Worm (Caenorhabditis elegans) whole organism, late embryonic: ENCODE measurements around the gene nuo-1.
A peak's percentile ranks its signal among the peaks of the same experiment; 100 is the strongest.

Source experiments
- C38D4.7 ChIP-seq: fragments of 200-800 bp; sonication (Bioruptor generic); optimal IDR thresholded peaks from 2 replicates; lab custom pipeline; 2018; ENCODE audit warnings: mild to moderate bottlenecking, missing genetic modification characterization, moderate library complexity, missing compliant biosample characterization
- T23F11.4 ChIP-seq: fragments of 200-800 bp; sonication (Bioruptor generic); optimal IDR thresholded peaks from 2 replicates; lab custom pipeline; 2018; ENCODE audit warnings: mild to moderate bottlenecking, missing genetic modification characterization, missing compliant biosample characterization
- Y22D7AL.16 ChIP-seq: sonication (generic microtip); optimal IDR thresholded peaks from 2 replicates; lab custom pipeline; 2016; ENCODE audit warnings: missing genetic modification characterization, missing compliant biosample characterization
- ahr-1 ChIP-seq: sonication (generic microtip); optimal IDR thresholded peaks from 2 replicates; lab custom pipeline; 2016; ENCODE audit warnings: missing genetic modification characterization, missing compliant biosample characterization
- ceh-14 ChIP-seq: sonication (generic microtip); optimal IDR thresholded peaks from 2 replicates; lab custom pipeline; 2016; ENCODE audit warnings: missing genotype, missing genetic modification characterization, missing compliant biosample characterization
- ceh-19 ChIP-seq: fragments of 200-800 bp; sonication (Bioruptor generic); optimal IDR thresholded peaks from 2 replicates; lab custom pipeline; 2018; ENCODE audit warnings: mild to moderate bottlenecking, missing genetic modification characterization, missing compliant biosample characterization
- ceh-2 ChIP-seq: sonication (generic microtip); optimal IDR thresholded peaks from 2 replicates; lab custom pipeline; 2016; ENCODE audit warnings: missing genotype, missing genetic modification characterization, missing compliant biosample characterization
- ceh-22 ChIP-seq: sonication (generic microtip); optimal IDR thresholded peaks from 2 replicates; lab custom pipeline; 2017; ENCODE audit warnings: missing biosample characterization, missing genetic modification characterization
- ceh-24 ChIP-seq: sonication (generic microtip); optimal IDR thresholded peaks from 2 replicates; lab custom pipeline; 2016; ENCODE audit warnings: mild to moderate bottlenecking, missing genetic modification characterization, missing compliant biosample characterization
- ceh-30 ChIP-seq: fragments of 150-350 bp; optimal IDR thresholded peaks from 2 replicates; lab custom pipeline; 2014; ENCODE audit warnings: missing biosample characterization, missing genetic modification characterization
- ceh-31 ChIP-seq: sonication (generic microtip); optimal IDR thresholded peaks from 2 replicates; lab custom pipeline; 2016; ENCODE audit warnings: missing genetic modification characterization, missing compliant biosample characterization
- ceh-34 ChIP-seq: sonication (generic microtip); optimal IDR thresholded peaks from 2 replicates; lab custom pipeline; 2016; ENCODE audit warnings: mild to moderate bottlenecking, missing genetic modification characterization, missing compliant biosample characterization
- ceh-45 ChIP-seq: fragments of 200-800 bp; sonication (Bioruptor generic); IDR thresholded peaks from 2 replicates; pipeline ENCODE4 v1.3.6; 2022; ENCODE audit warnings: missing genetic modification reagents, missing genetic modification characterization, missing compliant biosample characterization
- ceh-48 ChIP-seq: sonication (generic microtip); optimal IDR thresholded peaks from 2 replicates; lab custom pipeline; 2016; ENCODE audit warnings: missing genetic modification characterization, inconsistent platforms, missing compliant biosample characterization
- ceh-9 ChIP-seq: sonication (generic microtip); optimal IDR thresholded peaks from 2 replicates; lab custom pipeline; 2016; ENCODE audit warnings: mild to moderate bottlenecking, missing genetic modification characterization, inconsistent platforms, missing compliant biosample characterization
- dve-1 ChIP-seq: sonication (generic microtip); optimal IDR thresholded peaks from 2 replicates; lab custom pipeline; 2017; ENCODE audit warnings: antibody characterized with exemption, mild to moderate bottlenecking, missing genetic modification characterization, missing compliant biosample characterization
- elt-2 ChIP-seq: sonication (generic microtip); optimal IDR thresholded peaks from 2 replicates; lab custom pipeline; 2016; ENCODE audit warnings: missing genetic modification reagents, missing genetic modification characterization, missing compliant biosample characterization
- elt-4 ChIP-seq: sonication (generic microtip); optimal IDR thresholded peaks from 2 replicates; lab custom pipeline; 2016; ENCODE audit warnings: missing genetic modification characterization, missing compliant biosample characterization
- eyg-1 ChIP-seq: sonication (generic microtip); optimal IDR thresholded peaks from 2 replicates; lab custom pipeline; 2016; ENCODE audit warnings: missing genotype, missing genetic modification characterization, missing compliant biosample characterization
- fax-1 ChIP-seq: sonication (generic microtip); optimal IDR thresholded peaks from 2 replicates; lab custom pipeline; 2016; ENCODE audit warnings: missing genotype, missing genetic modification characterization, missing compliant biosample characterization
- fkh-10 ChIP-seq: fragments of 150-350 bp; optimal IDR thresholded peaks from 2 replicates; lab custom pipeline; 2014; ENCODE audit warnings: missing biosample characterization, missing genetic modification reagents, missing genetic modification characterization
- fkh-6 ChIP-seq: sonication (generic microtip); optimal IDR thresholded peaks from 2 replicates; lab custom pipeline; 2016; ENCODE audit warnings: missing genetic modification characterization, missing compliant biosample characterization
- gmeb-2 ChIP-seq: sonication (generic microtip); optimal IDR thresholded peaks from 2 replicates; lab custom pipeline; 2016; ENCODE audit warnings: missing genetic modification characterization, inconsistent platforms, missing compliant biosample characterization
- hlh-30 ChIP-seq: sonication (generic microtip); optimal IDR thresholded peaks from 2 replicates; lab custom pipeline; 2017; ENCODE audit warnings: antibody characterized with exemption, missing genetic modification characterization, missing compliant biosample characterization; ENCODE audit not compliant: insufficient read depth
- hlh-8 ChIP-seq: sonication (generic microtip); optimal IDR thresholded peaks from 2 replicates; lab custom pipeline; 2016; ENCODE audit warnings: missing genotype, missing genetic modification characterization, missing compliant biosample characterization
- lim-6 ChIP-seq: sonication (generic microtip); optimal IDR thresholded peaks from 2 replicates; lab custom pipeline; 2016; ENCODE audit warnings: missing genetic modification characterization, missing compliant biosample characterization
- lin-11 ChIP-seq: fragments of 200-800 bp; sonication (Bioruptor generic); optimal IDR thresholded peaks from 2 replicates; lab custom pipeline; 2018; ENCODE audit warnings: mild to moderate bottlenecking, missing genetic modification characterization, missing compliant biosample characterization
- madf-2 ChIP-seq: sonication (generic microtip); optimal IDR thresholded peaks from 2 replicates; lab custom pipeline; 2017; ENCODE audit warnings: missing genetic modification characterization, missing compliant biosample characterization
- nfya-1 ChIP-seq: sonication (generic microtip); optimal IDR thresholded peaks from 2 replicates; lab custom pipeline; 2017; ENCODE audit warnings: missing genetic modification characterization, mild to moderate bottlenecking, missing compliant biosample characterization, antibody characterized with exemption, moderate library complexity
- nhr-11 ChIP-seq: fragments of 150-350 bp; optimal IDR thresholded peaks from 2 replicates; lab custom pipeline; 2014; ENCODE audit warnings: missing biosample characterization, missing genetic modification characterization
- nhr-232 ChIP-seq: sonication (generic microtip); optimal IDR thresholded peaks from 2 replicates; lab custom pipeline; 2016; ENCODE audit warnings: missing genetic modification characterization, missing compliant biosample characterization
- pag-3 ChIP-seq: sonication (generic microtip); optimal IDR thresholded peaks from 2 replicates; lab custom pipeline; 2016; ENCODE audit warnings: missing compliant biosample characterization, missing genetic modification characterization, borderline replicate concordance
- pqm-1 ChIP-seq: sonication (generic microtip); optimal IDR thresholded peaks from 2 replicates; lab custom pipeline; 2016; ENCODE audit warnings: missing genetic modification characterization, missing compliant biosample characterization
- pros-1 ChIP-seq: fragments of 150-350 bp; optimal IDR thresholded peaks from 2 replicates; lab custom pipeline; 2014; ENCODE audit warnings: missing biosample characterization, missing genetic modification reagents, missing genetic modification characterization
- rnt-1 ChIP-seq: sonication (generic microtip); optimal IDR thresholded peaks from 2 replicates; lab custom pipeline; 2016; ENCODE audit warnings: missing genetic modification characterization, missing compliant biosample characterization
- sdc-2 ChIP-seq: sonication (generic microtip); optimal IDR thresholded peaks from 2 replicates; lab custom pipeline; 2016; ENCODE audit warnings: missing genotype, missing genetic modification characterization, missing compliant biosample characterization
- sox-4 ChIP-seq: sonication (generic microtip); optimal IDR thresholded peaks from 2 replicates; lab custom pipeline; 2017; ENCODE audit warnings: mild to moderate bottlenecking, missing genetic modification characterization, inconsistent platforms, missing compliant biosample characterization
- tbx-2 ChIP-seq: sonication (generic microtip); optimal IDR thresholded peaks from 2 replicates; lab custom pipeline; 2016; ENCODE audit warnings: missing genetic modification characterization, missing compliant biosample characterization
- tbx-7 ChIP-seq: sonication (generic microtip); optimal IDR thresholded peaks from 2 replicates; lab custom pipeline; 2016; ENCODE audit warnings: missing genotype, missing genetic modification characterization, missing compliant biosample characterization
- unc-3 ChIP-seq, 2 experiments: fragments of 200-800 bp in 1 of 2; sonication (Bioruptor generic) in 1 of 2; sonication (generic microtip) in 1 of 2; conservative IDR thresholded peaks in 1 of 2; optimal IDR thresholded peaks in 1 of 2; 2 replicates each; pipeline versions ENCODE4 v1.3.6 to Lab custom; 2016 to 2022; ENCODE audit warnings: missing compliant biosample characterization in 2 of 2, missing genetic modification characterization in 2 of 2, missing genetic modification reagents in 1 of 2
- unc-86 ChIP-seq: sonication (generic microtip); optimal IDR thresholded peaks from 2 replicates; lab custom pipeline; 2016; ENCODE audit warnings: missing genetic modification characterization, missing compliant biosample characterization
- zip-5 ChIP-seq: sonication (generic microtip); optimal IDR thresholded peaks from 2 replicates; lab custom pipeline; 2016; ENCODE audit warnings: missing genetic modification characterization, missing compliant biosample characterization
- ztf-16 ChIP-seq: sonication (generic microtip); optimal IDR thresholded peaks from 2 replicates; lab custom pipeline; 2017; ENCODE audit warnings: missing genetic modification characterization, missing compliant biosample characterization

The nuo-1 gene

DNA sequence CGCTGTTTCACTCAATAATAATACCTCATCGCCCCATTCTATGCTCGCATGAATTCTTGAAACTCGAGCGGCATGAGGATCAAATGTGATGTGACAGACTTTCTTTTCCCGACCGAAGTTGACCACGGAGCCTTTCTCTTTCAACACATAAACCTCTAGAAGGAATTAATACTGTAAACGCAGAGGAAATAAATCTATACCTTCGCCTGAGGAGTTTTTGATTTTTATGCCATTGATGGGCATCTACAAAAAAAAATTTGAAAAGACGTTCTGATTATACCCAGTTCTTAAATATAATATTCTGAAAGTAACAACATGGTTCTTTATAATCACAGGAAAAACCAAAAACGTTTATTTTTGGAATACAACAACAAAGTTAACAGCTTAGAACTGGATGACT is 1.4 kb upstream of the nuo-1 start, which contains the start of gene nbs-1:
TSS of gene nbs-1 (minus strand) at position 246 of the 400 bp plus-strand sequence.
- TF ChIP-seq Y22D7AL.16 (tag; lab: Kevin White, UChicago) (no peak), C38D4.7 (GFP tag; lab: Kevin White, UChicago) (no peak), pqm-1 (tag; lab: Kevin White, UChicago) (no peak), ahr-1 (tag; lab: Kevin White, UChicago) (no peak), sox-4 (tag; lab: Kevin White, UChicago) (no peak), tbx-7 (tag; lab: Kevin White, UChicago) (no peak), elt-4 (tag; lab: Kevin White, UChicago) (no peak), ceh-9 (tag; lab: Kevin White, UChicago) (no peak)

DNA sequence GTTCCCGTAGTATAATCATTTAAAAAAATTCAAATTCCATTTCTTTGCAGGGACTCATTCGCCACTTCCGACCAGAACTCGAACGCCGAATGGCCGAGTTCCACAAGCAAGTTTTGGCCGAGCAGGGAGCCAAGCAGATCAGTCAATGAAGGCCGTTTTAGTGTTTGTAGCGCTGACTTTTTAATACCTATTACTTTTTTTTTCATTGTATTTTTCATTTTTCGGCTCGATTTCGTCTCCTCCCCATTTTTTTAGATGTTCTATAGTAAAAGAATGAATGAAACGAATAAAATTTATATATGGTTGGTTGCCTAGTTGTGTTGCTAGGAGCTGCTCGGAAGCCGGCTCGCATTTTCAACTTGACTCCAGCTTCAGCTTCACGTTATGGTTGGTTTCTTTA is 2.2 kb downstream of the nuo-1 start, which contains the start of gene C09H10.4:
TSS of gene C09H10.4 (plus strand) at position 301 of the 400 bp plus-strand sequence.
- no peak for TF ChIP-seq pqm-1 (tag; lab: Kevin White, UChicago)
- TF ChIP-seq ceh-24 = no peak
- no peak for TF ChIP-seq tbx-2 (tag; lab: Kevin White, UChicago)
- TF ChIP-seq ceh-48 (tag; lab: Kevin White, UChicago) = no peak
- no peak for TF ChIP-seq unc-86
- no peak for TF ChIP-seq ceh-34 (tag; lab: Kevin White, UChicago)
- no peak for TF ChIP-seq pros-1
- no peak for TF ChIP-seq lim-6 (tag; lab: Kevin White, UChicago)
- no peak for TF ChIP-seq madf-2 (tag; lab: Kevin White, UChicago)
- TF ChIP-seq dve-1 (tag; lab: Kevin White, UChicago) = no peak
- no peak for TF ChIP-seq elt-2 (tag; lab: Kevin White, UChicago)
- TF ChIP-seq nhr-232 (tag; lab: Kevin White, UChicago) = no peak
- no peak for TF ChIP-seq nhr-11 (tag; lab: Kevin White, UChicago)
- TF ChIP-seq sox-4 (tag; lab: Kevin White, UChicago) = no peak
- no peak for TF ChIP-seq T23F11.4

DNA sequence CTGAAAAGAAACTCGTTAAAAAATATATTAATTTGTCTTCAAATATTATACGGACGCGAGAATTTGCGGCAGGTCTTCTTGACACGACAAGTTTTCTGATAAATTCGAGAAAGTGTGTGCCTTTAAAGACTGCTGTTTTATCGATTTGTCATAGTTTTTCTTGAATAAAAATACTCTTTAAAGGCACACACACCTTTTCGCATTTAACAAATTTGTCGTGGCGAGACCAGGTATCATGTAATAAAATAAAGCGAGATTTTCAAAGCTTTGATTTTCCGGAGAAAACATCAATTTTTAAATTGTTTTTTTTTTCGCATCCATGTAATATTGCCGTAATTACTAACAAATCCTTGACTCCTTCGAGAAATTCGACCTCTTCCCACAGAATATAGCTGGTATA is 3.5 kb downstream of the nuo-1 start:
- TF ChIP-seq lin-11 (tag; lab: Kevin White, UChicago) = no peak
- no peak for TF ChIP-seq fkh-6 (tag; lab: Kevin White, UChicago)
- no peak for TF ChIP-seq ahr-1 (tag; lab: Kevin White, UChicago)
- no peak for TF ChIP-seq ztf-16
- no peak for TF ChIP-seq hlh-8
- TF ChIP-seq sdc-2 (tag; lab: Kevin White, UChicago) = no peak
- TF ChIP-seq ceh-22 (tag; lab: Kevin White, UChicago) = no peak
- no peak for TF ChIP-seq ceh-30 (tag; lab: Kevin White, UChicago)
- TF ChIP-seq fax-1 (tag; lab: Kevin White, UChicago) = no peak
- TF ChIP-seq ceh-48 (tag; lab: Kevin White, UChicago) = no peak
- no peak for TF ChIP-seq eyg-1
- TF ChIP-seq ceh-45 (GFP tag; lab: Robert Waterston, UW) = no peak
- TF ChIP-seq hlh-30 (tag; lab: Kevin White, UChicago) = no peak
- TF ChIP-seq zip-5 (tag; lab: Kevin White, UChicago) = no peak
- TF ChIP-seq gmeb-2 (tag; lab: Kevin White, UChicago) = no peak
- TF ChIP-seq ceh-24 = no peak
- TF ChIP-seq ceh-19 = no peak
- TF ChIP-seq rnt-1 (tag; lab: Kevin White, UChicago) = no peak
- TF ChIP-seq pag-3 (tag; lab: Kevin White, UChicago) = no peak
- no peak for TF ChIP-seq ceh-2 (tag; lab: Kevin White, UChicago)

DNA sequence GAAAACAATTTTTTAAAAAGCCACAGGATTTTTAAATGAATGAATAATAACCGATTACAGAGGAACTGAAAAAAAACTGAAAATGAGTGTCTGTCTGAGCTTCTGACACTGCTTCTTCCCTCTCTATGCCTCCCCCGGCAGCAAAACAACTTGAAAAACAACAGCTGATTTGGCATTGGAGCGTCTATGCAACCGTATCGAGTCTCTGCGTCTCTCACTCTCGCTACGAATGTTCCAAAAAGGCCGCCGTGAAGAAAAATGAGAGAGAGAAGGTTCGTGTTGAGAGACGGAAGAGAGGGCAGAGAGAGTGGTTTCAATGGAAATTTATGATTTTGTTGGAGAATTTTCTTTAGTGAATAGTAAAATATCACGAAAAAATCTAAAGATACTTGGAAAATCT is 5.4 kb downstream of the nuo-1 start:
- no peak for TF ChIP-seq dve-1 (tag; lab: Kevin White, UChicago)
- no peak for TF ChIP-seq elt-2 (tag; lab: Kevin White, UChicago)
- TF ChIP-seq ceh-14 (tag; lab: Kevin White, UChicago) = no peak
- TF ChIP-seq hlh-30 (tag; lab: Kevin White, UChicago) = peak; percentile 66
- TF ChIP-seq fkh-10 (GFP tag; lab: Kevin White, UChicago) = no peak
- no peak for TF ChIP-seq ceh-24
- TF ChIP-seq lim-6 (tag; lab: Kevin White, UChicago) = no peak
- TF ChIP-seq fax-1 (tag; lab: Kevin White, UChicago) = no peak
- TF ChIP-seq sdc-2 (tag; lab: Kevin White, UChicago) = no peak
- TF ChIP-seq ceh-31 = no peak
- no peak for TF ChIP-seq unc-3 (GFP tag; conservative IDR thresholded peaks at IDR 0.05; lab: Robert Waterston, UW)
- no peak for TF ChIP-seq unc-3 (tag; optimal IDR thresholded peaks at IDR 0.05; lab: Kevin White, UChicago)
- peak; percentile 63 for TF ChIP-seq nfya-1
